Worm (Caenorhabditis elegans) whole organism, mixed stage, embryonic: ENCODE data around the gene W01B6.3.

Experiments
- ceh-83 ChIP-seq: fragments of 200-800 bp; sonication (Bioruptor generic); optimal IDR thresholded peaks from 2 replicates; lab custom pipeline; 2018; ENCODE audit warnings: mild to moderate bottlenecking, missing genetic modification characterization, missing compliant biosample characterization
- nhr-12 ChIP-seq: fragments of 150-350 bp; optimal IDR thresholded peaks from 2 replicates; lab custom pipeline; 2014; ENCODE audit warnings: missing biosample characterization, missing genetic modification characterization
- nhr-237 ChIP-seq: fragments of 150-350 bp; optimal IDR thresholded peaks from 2 replicates; lab custom pipeline; 2014; ENCODE audit warnings: missing biosample characterization, missing genetic modification characterization
- nhr-28 ChIP-seq: fragments of 150-350 bp; optimal IDR thresholded peaks from 2 replicates; lab custom pipeline; 2014; ENCODE audit warnings: missing biosample characterization, missing genetic modification characterization
- unc-120 ChIP-seq: sonication (generic microtip); optimal IDR thresholded peaks from 2 replicates; lab custom pipeline; 2017; ENCODE audit warnings: missing genetic modification characterization, missing compliant biosample characterization; ENCODE audit not compliant: poor library complexity, severe bottlenecking

ce11 chrIV:10075899-10076298 is 3.5 kb upstream of the W01B6.3 start, which contains the start of gene W01B6.5:
- no peak for TF ChIP-seq nhr-12 (tag; lab: Kevin White, UChicago)
- no peak for TF ChIP-seq nhr-28 (tag; lab: Kevin White, UChicago)
- TF ChIP-seq ceh-83 (GFP tag; lab: Kevin White, UChicago) = no peak
- no peak for TF ChIP-seq unc-120 (tag; lab: Kevin White, UChicago)
- TF ChIP-seq nhr-237 (tag; lab: Kevin White, UChicago) = no peak
